Worm (Caenorhabditis elegans): ENCODE data around the gene Y71H10B.1.
A peak's percentile ranks its signal among the peaks of the same experiment; 100 is the strongest.

Y71H10B.1 gene

ce11 chrX:2879529-2880265, 39.6 kb upstream of the Y71H10B.1 start, which contains the start of gene F53B3.5 (continued):
- TF ChIP-seq hlh-30 (tag; optimal IDR thresholded peaks at IDR 0.05; ENCODE audit: insufficient read depth), result peak; percentile 50
- TF ChIP-seq hlh-8 (tag; optimal IDR thresholded peaks at IDR 0.05), result no peak
- no peak for TF ChIP-seq eyg-1 (tag; optimal IDR thresholded peaks at IDR 0.05)
- no peak for TF ChIP-seq lim-6 (tag; optimal IDR thresholded peaks at IDR 0.05)
- TF ChIP-seq syd-9 (tag; optimal IDR thresholded peaks at IDR 0.05), result no peak
- no peak for TF ChIP-seq sox-2 (GFP tag; IDR thresholded peaks at IDR 0.05)
- no peak for TF ChIP-seq lin-11 (tag; optimal IDR thresholded peaks at IDR 0.05)
- no peak for TF ChIP-seq rnt-1 (tag; optimal IDR thresholded peaks at IDR 0.05)
- no peak for TF ChIP-seq pha-2 (tag; optimal IDR thresholded peaks at IDR 0.05)
- TF ChIP-seq nfya-1 (tag; optimal IDR thresholded peaks at IDR 0.05), result peak; percentile 42
- no peak for TF ChIP-seq hlh-6 (tag; optimal IDR thresholded peaks at IDR 0.05)
- peak; percentile 12 for TF ChIP-seq ref-2 (tag; optimal IDR thresholded peaks at IDR 0.05)
- TF ChIP-seq ceh-48 (tag; optimal IDR thresholded peaks at IDR 0.05), result no peak
- peak; percentile 9 for TF ChIP-seq che-1 (tag; optimal IDR thresholded peaks at IDR 0.05)
- no peak for TF ChIP-seq ceh-9 (tag; optimal IDR thresholded peaks at IDR 0.05)
- peak; percentile 11 for TF ChIP-seq tbx-2 (tag; optimal IDR thresholded peaks at IDR 0.05)
- TF ChIP-seq unc-55 (GFP tag; optimal IDR thresholded peaks at IDR 0.05), result no peak
- no peak for TF ChIP-seq ceh-45 (GFP tag; IDR thresholded peaks at IDR 0.05)
- TF ChIP-seq dve-1 (tag; optimal IDR thresholded peaks at IDR 0.05), result no peak
- TF ChIP-seq K02D7.2 (tag; optimal IDR thresholded peaks at IDR 0.05), result no peak
- TF ChIP-seq mec-3 (tag; optimal IDR thresholded peaks at IDR 0.05; ENCODE audit: borderline replicate concordance), result no peak

- no peak for TF ChIP-seq ceh-48 (tag; optimal IDR thresholded peaks at IDR 0.05)
- TF ChIP-seq pax-1 (tag; optimal IDR thresholded peaks at IDR 0.05), result no peak
- TF ChIP-seq mec-3 (tag; optimal IDR thresholded peaks at IDR 0.05; ENCODE audit: borderline replicate concordance), result no peak
- no peak for TF ChIP-seq syd-9 (tag; optimal IDR thresholded peaks at IDR 0.05)
- no peak for TF ChIP-seq ceh-2 (tag; optimal IDR thresholded peaks at IDR 0.05)
- TF ChIP-seq che-1 (tag; optimal IDR thresholded peaks at IDR 0.05), result no peak
- TF ChIP-seq C38D4.7 (GFP tag; optimal IDR thresholded peaks at IDR 0.05), result no peak
- TF ChIP-seq F13H6.1 (tag; optimal IDR thresholded peaks at IDR 0.05), result no peak
- TF ChIP-seq hlh-15 (tag; optimal IDR thresholded peaks at IDR 0.05), result no peak
- no peak for TF ChIP-seq ceh-19 (GFP tag; optimal IDR thresholded peaks at IDR 0.05)
- TF ChIP-seq fkh-6 (tag; optimal IDR thresholded peaks at IDR 0.05), result no peak
- TF ChIP-seq rnt-1 (tag; optimal IDR thresholded peaks at IDR 0.05), result no peak
- TF ChIP-seq npax-4 (tag; optimal IDR thresholded peaks at IDR 0.05), result no peak
- no peak for TF ChIP-seq lin-11 (tag; optimal IDR thresholded peaks at IDR 0.05)
- no peak for TF ChIP-seq ceh-14 (tag; optimal IDR thresholded peaks at IDR 0.05)
- no peak for TF ChIP-seq sdc-2 (tag; optimal IDR thresholded peaks at IDR 0.05)
Observed at ce11 chrX:2877433-2877832, 37.3 kb upstream of the Y71H10B.1 start.

- TF ChIP-seq zip-5 (tag; optimal IDR thresholded peaks at IDR 0.05) (no peak), ceh-6 (GFP tag; optimal IDR thresholded peaks at IDR 0.05) (no peak), fkh-10 (GFP tag; optimal IDR thresholded peaks at IDR 0.05) (no peak), ceh-9 (tag; optimal IDR thresholded peaks at IDR 0.05) (no peak), dve-1 (tag; optimal IDR thresholded peaks at IDR 0.05) (no peak), unc-55 (GFP tag; optimal IDR thresholded peaks at IDR 0.05) (no peak), nhr-232 (tag; optimal IDR thresholded peaks at IDR 0.05) (no peak), hlh-8 (tag; optimal IDR thresholded peaks at IDR 0.05) (no peak), fax-1 (tag; optimal IDR thresholded peaks at IDR 0.05) (no peak), C38D4.7 (GFP tag; optimal IDR thresholded peaks at IDR 0.05) (no peak), sox-4 (tag; optimal IDR thresholded peaks at IDR 0.05) (no peak), ets-4 (tag; optimal IDR thresholded peaks at IDR 0.05) (no peak), rnt-1 (tag; optimal IDR thresholded peaks at IDR 0.05) (no peak), Y22D7AL.16 (tag; optimal IDR thresholded peaks at IDR 0.05) (no peak), dmd-4 (tag; optimal IDR thresholded peaks at IDR 0.05; ENCODE audit: borderline replicate concordance) (no peak), sox-2 (GFP tag; IDR thresholded peaks at IDR 0.05) (no peak), pat-9 (tag; optimal IDR thresholded peaks at IDR 0.05) (no peak), ceh-14 (tag; optimal IDR thresholded peaks at IDR 0.05) (no peak), madf-2 (tag; optimal IDR thresholded peaks at IDR 0.05) (no peak)
Observed at ce11 chrX:2874598-2874997, 34.5 kb upstream of the Y71H10B.1 start.
